Worm (Caenorhabditis elegans): ENCODE results near the gene arf-1.

arf-1 gene

ce11 chrIII:5715467-5715866, 781 bp downstream of the arf-1 start (continued):
- no peak for TF ChIP-seq dmd-8 (GFP tag; IDR thresholded peaks at IDR 0.05)
- TF ChIP-seq hmg-1.1 (GFP tag; IDR thresholded peaks at IDR 0.05) = no peak; the same call in none of the 2 replicates
- TF ChIP-seq nhr-10 (tag; optimal IDR thresholded peaks at IDR 0.05) = no peak
- peak; percentile 70 for TF ChIP-seq mxl-3 (GFP tag; optimal IDR thresholded peaks at IDR 0.05)
- TF ChIP-seq ztf-7 (tag; optimal IDR thresholded peaks at IDR 0.05) = no peak
- TF ChIP-seq ceh-82 (tag; optimal IDR thresholded peaks at IDR 0.05) = no peak
- no peak for TF ChIP-seq ztf-11 (tag; optimal IDR thresholded peaks at IDR 0.05)
- no peak for TF ChIP-seq nhr-237 (tag; optimal IDR thresholded peaks at IDR 0.05)
- TF ChIP-seq ceh-32 (tag; optimal IDR thresholded peaks at IDR 0.05; ENCODE audit: poor library complexity) = no peak
- peak in 1 of 2 experiments; percentile 93 for TF ChIP-seq unc-62 (GFP tag; optimal IDR thresholded peaks at IDR 0.05 in 1 of 2)
- no peak for TF ChIP-seq unc-62 (tag; optimal IDR thresholded peaks at IDR 0.05)

ce11 chrIII:5717173-5717748, 2.6 kb downstream of the arf-1 start:
- peak; percentile 67 for TF ChIP-seq ama-1 (optimal IDR thresholded peaks at IDR 0.05)
- TF ChIP-seq mxl-3 (GFP tag; optimal IDR thresholded peaks at IDR 0.05) = no peak
- TF ChIP-seq F26F4.8 (GFP tag; conservative IDR thresholded peaks at IDR 0.05) = no peak
- TF ChIP-seq ctbp-1 (GFP tag; IDR thresholded peaks at IDR 0.05) = no peak
- TF ChIP-seq Y105C5A.15 (GFP tag; IDR thresholded peaks at IDR 0.05) = 0 out of 2 replicates have a peak, but pooled peaks have one; percentile 35
- TF ChIP-seq unc-62 (GFP tag; optimal IDR thresholded peaks at IDR 0.05 in 1 of 2) = peak in 1 of 2 experiments; percentile 85
- TF ChIP-seq unc-62 (tag; optimal IDR thresholded peaks at IDR 0.05) = no peak
- peak; percentile 64; the same call in 1 of the 2 replicates for TF ChIP-seq daf-19 (GFP tag; conservative IDR thresholded peaks at IDR 0.05)

- TF ChIP-seq lir-3 (tag; optimal IDR thresholded peaks at IDR 0.05) (no peak), mdt-29 (GFP tag; IDR thresholded peaks at IDR 0.05) (no peak), pqm-1 (tag; optimal IDR thresholded peaks at IDR 0.05) (no peak), zfp-3 (GFP tag; conservative IDR thresholded peaks at IDR 0.05) (no peak), R02D3.7 (tag; optimal IDR thresholded peaks at IDR 0.05) (no peak), dve-1 (tag; optimal IDR thresholded peaks at IDR 0.05; ENCODE audit: insufficient read depth) (no peak), daf-16 (GFP tag; optimal IDR thresholded peaks at IDR 0.05) (no peak), daf-16 (tag; optimal IDR thresholded peaks at IDR 0.05) (no peak), F10B5.3 (tag; optimal IDR thresholded peaks at IDR 0.05) (no peak), hmg-1.1 (GFP tag; IDR thresholded peaks at IDR 0.05) (no peak), hlh-11 (tag; optimal IDR thresholded peaks at IDR 0.05) (no peak), fos-1 (tag; optimal IDR thresholded peaks at IDR 0.05) (no peak), ZK546.5 (tag; optimal IDR thresholded peaks at IDR 0.05) (no peak), dmd-8 (GFP tag; IDR thresholded peaks at IDR 0.05) (no peak), attf-4 (tag; optimal IDR thresholded peaks at IDR 0.05) (no peak)
Measured at ce11 chrIII:5718385-5718784, 3.7 kb downstream of the arf-1 start.

- no peak for TF ChIP-seq madf-9 (GFP tag; conservative IDR thresholded peaks at IDR 0.05)
- no peak for TF ChIP-seq hlh-11 (tag; optimal IDR thresholded peaks at IDR 0.05)
- TF ChIP-seq gei-8 (GFP tag; optimal IDR thresholded peaks at IDR 0.05) = no peak
- peak in 1 of 2 experiments; percentile 13 for TF ChIP-seq unc-62 (GFP tag; optimal IDR thresholded peaks at IDR 0.05 in 1 of 2)
- TF ChIP-seq unc-62 (tag; optimal IDR thresholded peaks at IDR 0.05) = no peak
- TF ChIP-seq aha-1 (tag) = peak; percentile 93
- TF ChIP-seq nhr-111 (GFP tag; optimal IDR thresholded peaks at IDR 0.05) = no peak
- TF ChIP-seq tag-97 (GFP tag; IDR thresholded peaks at IDR 0.05) = no peak
- TF ChIP-seq ces-1 (GFP tag; optimal IDR thresholded peaks at IDR 0.05) = no peak
- TF ChIP-seq nhr-237 (tag; optimal IDR thresholded peaks at IDR 0.05) = no peak
- no peak for TF ChIP-seq ceh-62 (tag; optimal IDR thresholded peaks at IDR 0.05)
- no peak for TF ChIP-seq ZK546.5 (tag; optimal IDR thresholded peaks at IDR 0.05)
Measured at ce11 chrIII:5719105-5719831, 4.6 kb downstream of the arf-1 start.

Data from whole organism, L4 larva.